Worm (Caenorhabditis elegans): ENCODE data around the gene ora-1.

ce11 chrIV:7979588-7979987 lies 1.9 kb downstream of the ora-1 start, which contains the start of gene unc-24:
- TF ChIP-seq T23F11.4 (GFP tag; optimal IDR thresholded peaks at IDR 0.05) (no peak), mec-3 (tag; optimal IDR thresholded peaks at IDR 0.05; ENCODE audit: borderline replicate concordance) (no peak), pqm-1 (tag; optimal IDR thresholded peaks at IDR 0.05) (no peak), ama-1 (optimal IDR thresholded peaks at IDR 0.05) (no peak), npax-4 (tag; optimal IDR thresholded peaks at IDR 0.05) (no peak), nhr-11 (tag; optimal IDR thresholded peaks at IDR 0.05) (no peak), ahr-1 (tag; optimal IDR thresholded peaks at IDR 0.05) (no peak), rnt-1 (tag; optimal IDR thresholded peaks at IDR 0.05) (no peak), lin-11 (tag; optimal IDR thresholded peaks at IDR 0.05) (no peak), pax-1 (tag; optimal IDR thresholded peaks at IDR 0.05) (no peak), K09A11.1 (tag; optimal IDR thresholded peaks at IDR 0.05; ENCODE audit: insufficient read depth) (no peak), pha-4 (tag; optimal IDR thresholded peaks at IDR 0.05) (no peak)
